Fruit fly (Drosophila melanogaster) whole organism: ENCODE measurements around the gene Trs20.

Source experiments
- CG8478 ChIP-seq: fragments of >200 bp; optimal IDR thresholded peaks from 2 replicates; lab custom pipeline; 2018; ENCODE audit warnings: inconsistent platforms
- pan ChIP-seq: fragments of >200 bp; optimal IDR thresholded peaks from 2 replicates; lab custom pipeline; 2017

dm6 chr3L:16139131-16139530 is 7.7 kb upstream of the Trs20 start:
- TF ChIP-seq pan (lab: Kevin White, UChicago) (no peak), CG8478 (lab: Kevin White, UChicago) (no peak)
